Fruit fly (Drosophila melanogaster) whole organism, embryonic: ENCODE measurements around the gene Kua.

ENCODE experiments used
- Atf3 ChIP-seq: fragments of 200-800 bp; sonication (Bioruptor generic); optimal IDR thresholded peaks from 3 replicates; lab custom pipeline; 2016; ENCODE audit warnings: missing biosample characterization, missing genetic modification characterization
- CG10209 ChIP-seq: fragments of 200-800 bp; sonication (Bioruptor generic); optimal IDR thresholded peaks from 3 replicates; lab custom pipeline; 2017; ENCODE audit warnings: missing biosample characterization, mild to moderate bottlenecking, missing genetic modification characterization, missing genetic modification reagents
- CG10267 ChIP-seq: fragments of 200-800 bp; sonication (Bioruptor generic); optimal IDR thresholded peaks from 2 replicates; lab custom pipeline; 2018; ENCODE audit warnings: missing biosample characterization, mild to moderate bottlenecking, missing genetic modification characterization, moderate library complexity
- CG10366 ChIP-seq: fragments of 200-800 bp; sonication (Bioruptor generic); IDR thresholded peaks from 2 replicates; pipeline ENCODE4 v1.3.6; 2022; ENCODE audit warnings: missing biosample characterization, missing genetic modification characterization
- CG10654 ChIP-seq: fragments of 200-800 bp; sonication (Bioruptor generic); optimal IDR thresholded peaks from 2 replicates; lab custom pipeline; 2016; ENCODE audit warnings: missing biosample characterization, missing genetic modification characterization
- CG11093 ChIP-seq: fragments of 200-800 bp; sonication (Bioruptor generic); IDR thresholded peaks from 3 replicates; pipeline ENCODE4 v1.3.6; 2022; ENCODE audit warnings: missing biosample characterization, missing genetic modification characterization
- CG12155 ChIP-seq: fragments of 200-800 bp; sonication (Bioruptor generic); optimal IDR thresholded peaks from 3 replicates; lab custom pipeline; 2016; ENCODE audit warnings: missing biosample characterization, missing genetic modification characterization
- CG12659 ChIP-seq: fragments of 200-800 bp; sonication (Bioruptor generic); optimal IDR thresholded peaks from 3 replicates; lab custom pipeline; 2017; ENCODE audit warnings: mild to moderate bottlenecking, missing biosample characterization, missing genetic modification reagents, missing genetic modification characterization
- CG12769 ChIP-seq: fragments of 200-800 bp; sonication (Bioruptor generic); optimal IDR thresholded peaks from 2 replicates; lab custom pipeline; 2019; ENCODE audit warnings: missing biosample characterization, mild to moderate bottlenecking, missing genetic modification characterization, moderate library complexity
- CG13123 ChIP-seq: fragments of 200-800 bp; sonication (Bioruptor generic); optimal IDR thresholded peaks from 2 replicates; lab custom pipeline; 2016; ENCODE audit warnings: missing biosample characterization, missing genetic modification characterization
- CG15696 ChIP-seq: fragments of 200-800 bp; sonication (Bioruptor generic); optimal IDR thresholded peaks from 2 replicates; lab custom pipeline; 2019; ENCODE audit warnings: missing biosample characterization, mild to moderate bottlenecking, missing genetic modification characterization, moderate library complexity
- CG16815 ChIP-seq: fragments of 200-800 bp; sonication (Bioruptor generic); optimal IDR thresholded peaks from 3 replicates; lab custom pipeline; 2017; ENCODE audit warnings: missing biosample characterization, mild to moderate bottlenecking, missing genetic modification characterization
- CG16863 ChIP-seq: fragments of 200-800 bp; sonication (Bioruptor generic); optimal IDR thresholded peaks from 3 replicates; lab custom pipeline; 2016; ENCODE audit warnings: missing biosample characterization, missing genetic modification characterization
- CG17802 ChIP-seq: fragments of 200-800 bp; sonication (Bioruptor generic); optimal IDR thresholded peaks from 2 replicates; lab custom pipeline; 2018; ENCODE audit warnings: missing biosample characterization, mild to moderate bottlenecking, missing genetic modification characterization, moderate library complexity
- CG2116 ChIP-seq: fragments of 200-800 bp; sonication (Bioruptor generic); optimal IDR thresholded peaks from 3 replicates; lab custom pipeline; 2018; ENCODE audit warnings: missing biosample characterization, mild to moderate bottlenecking, missing genetic modification characterization
- CG2889 ChIP-seq: fragments of 200-800 bp; sonication (Bioruptor generic); IDR thresholded peaks from 3 replicates; pipeline ENCODE4 v1.3.6; 2022; ENCODE audit warnings: missing biosample characterization, missing genetic modification characterization
- CG3726 ChIP-seq: fragments of 200-800 bp; sonication (Bioruptor generic); IDR thresholded peaks from 3 replicates; pipeline ENCODE4, ENCODE4 v1.3.6; 2022; ENCODE audit warnings: missing biosample characterization, missing genetic modification characterization
- CG4328 ChIP-seq: fragments of 200-800 bp; sonication (Bioruptor generic); optimal IDR thresholded peaks from 3 replicates; lab custom pipeline; 2017; ENCODE audit warnings: missing biosample characterization, missing genetic modification reagents, missing genetic modification characterization
- CG4360 ChIP-seq: fragments of 200-800 bp; sonication (Bioruptor generic); IDR thresholded peaks from 2 replicates; pipeline ENCODE4 v1.3.6; 2022; ENCODE audit warnings: missing biosample characterization, missing genetic modification characterization
- CG4730 ChIP-seq: fragments of 200-800 bp; sonication (Bioruptor generic); IDR thresholded peaks from 2 replicates; pipeline ENCODE4 v1.3.6; 2022; ENCODE audit warnings: missing biosample characterization, missing genetic modification characterization
- CG7745 ChIP-seq: fragments of 200-800 bp; sonication (Bioruptor generic); optimal IDR thresholded peaks from 2 replicates; lab custom pipeline; 2018; ENCODE audit warnings: missing biosample characterization, mild to moderate bottlenecking, missing genetic modification characterization, moderate library complexity
- CG7928 ChIP-seq: fragments of 200-800 bp; sonication (Bioruptor generic); optimal IDR thresholded peaks from 2 replicates; lab custom pipeline; 2017; ENCODE audit warnings: missing biosample characterization, mild to moderate bottlenecking, missing genetic modification characterization
- Dfd ChIP-seq, 2 experiments: fragments of >200 bp; optimal IDR thresholded peaks; 2 replicates each; lab custom pipeline; 2017; ENCODE audit warnings: missing biosample characterization in 2 of 2, missing genetic modification characterization in 2 of 2
- Ets65A ChIP-seq: fragments of 200-800 bp; sonication (Bioruptor generic); peaks from one replicate; lab custom pipeline; 2016; ENCODE audit warnings: missing biosample characterization, missing genetic modification characterization
- HLH4C ChIP-seq: fragments of 200-800 bp; sonication (Bioruptor generic); IDR thresholded peaks from 3 replicates; pipeline ENCODE4 v1.3.6; 2022; ENCODE audit warnings: missing biosample characterization, missing genetic modification characterization; ENCODE audit not compliant: partially characterized antibody
- HmgZ ChIP-seq: fragments of 200-800 bp; sonication (Bioruptor generic); optimal IDR thresholded peaks from 2 replicates; lab custom pipeline; 2018; ENCODE audit warnings: missing biosample characterization, mild to moderate bottlenecking, missing genetic modification characterization
- NC2α ChIP-seq: fragments of 200-800 bp; sonication (Bioruptor generic); optimal IDR thresholded peaks from 2 replicates; lab custom pipeline; 2016; ENCODE audit warnings: missing biosample characterization, missing genetic modification characterization
- Pdp1 ChIP-seq, 2 experiments: fragments of 200-800 bp; sonication (Bioruptor generic); optimal IDR thresholded peaks; 3 replicates each; lab custom pipeline; 2016; ENCODE audit warnings: missing biosample characterization in 2 of 2, missing genetic modification characterization in 2 of 2, mild to moderate bottlenecking in 1 of 2, moderate library complexity in 1 of 2
- Trl ChIP-seq, 3 experiments: fragments of >200 bp in 2 of 3; fragments of 200-800 bp in 1 of 3; sonication (Bioruptor generic) in 1 of 3; optimal IDR thresholded peaks; 2 replicates in 1 of 3; 3 replicates in 2 of 3; lab custom pipeline; 2016 to 2017; ENCODE audit warnings: missing biosample characterization in 1 of 3, missing genetic modification characterization in 1 of 3
- ap ChIP-seq: fragments of 200-800 bp; sonication (Bioruptor generic); IDR thresholded peaks from 2 replicates; pipeline ENCODE4 v1.3.6; 2022; ENCODE audit warnings: missing biosample characterization, missing genetic modification characterization
- bab2 ChIP-seq: fragments of 200-800 bp; sonication (Bioruptor generic); optimal IDR thresholded peaks from 2 replicates; lab custom pipeline; 2016; ENCODE audit warnings: missing biosample characterization, missing genetic modification characterization
- br ChIP-seq: fragments of >200 bp; optimal IDR thresholded peaks from 2 replicates; lab custom pipeline; 2017
- crol ChIP-seq: fragments of 200-800 bp; sonication (Bioruptor generic); IDR thresholded peaks from 2 replicates; pipeline ENCODE4 v1.3.6; 2022; ENCODE audit warnings: missing biosample characterization, missing genetic modification characterization
- dm ChIP-seq: fragments of 200-800 bp; sonication (Bioruptor generic); optimal IDR thresholded peaks from 3 replicates; lab custom pipeline; 2016; ENCODE audit warnings: missing biosample characterization, missing genetic modification characterization
- dmrt99B ChIP-seq: fragments of 200-800 bp; sonication (Bioruptor generic); optimal IDR thresholded peaks from 2 replicates; lab custom pipeline; 2018; ENCODE audit warnings: missing biosample characterization, mild to moderate bottlenecking, missing genetic modification characterization, moderate library complexity
- dysf ChIP-seq: fragments of 200-800 bp; sonication (Bioruptor generic); IDR thresholded peaks from 3 replicates; pipeline ENCODE4 v1.3.6; 2022; ENCODE audit warnings: missing biosample characterization, missing genetic modification characterization
- hth ChIP-seq: fragments of >200 bp; optimal IDR thresholded peaks from 2 replicates; lab custom pipeline; 2017; ENCODE audit warnings: inconsistent platforms
- jigr1 ChIP-seq: fragments of 200-800 bp; sonication (Bioruptor generic); IDR thresholded peaks from 3 replicates; pipeline ENCODE4 v1.3.6; 2022; ENCODE audit warnings: missing biosample characterization, missing genetic modification characterization
- lmd ChIP-seq: fragments of 200-800 bp; sonication (Bioruptor generic); IDR thresholded peaks from 2 replicates; pipeline ENCODE4 v1.3.6; 2022; ENCODE audit warnings: missing biosample characterization, missing genetic modification characterization
- odd ChIP-seq: fragments of 200-800 bp; sonication (Bioruptor generic); optimal IDR thresholded peaks from 2 replicates; lab custom pipeline; 2017; ENCODE audit warnings: missing biosample characterization, mild to moderate bottlenecking, missing genetic modification characterization
- otp ChIP-seq: fragments of 200-800 bp; sonication (Bioruptor generic); IDR thresholded peaks from 3 replicates; pipeline ENCODE4, ENCODE4 v1.3.6; 2022; ENCODE audit warnings: missing biosample characterization, missing genetic modification characterization
- schlank ChIP-seq: fragments of 200-800 bp; sonication (Bioruptor generic); optimal IDR thresholded peaks from 2 replicates; lab custom pipeline; 2018; ENCODE audit warnings: missing biosample characterization, mild to moderate bottlenecking, missing genetic modification characterization
- sima ChIP-seq: fragments of 200-800 bp; sonication (Bioruptor generic); optimal IDR thresholded peaks from 2 replicates; lab custom pipeline; 2016; ENCODE audit warnings: missing biosample characterization, missing genetic modification characterization
- sna ChIP-seq: fragments of 200-800 bp; sonication (Bioruptor generic); IDR thresholded peaks from 2 replicates; pipeline ENCODE4 v1.3.6; 2022; ENCODE audit warnings: missing biosample characterization, missing genetic modification characterization; ENCODE audit not compliant: partially characterized antibody
- sr ChIP-seq: fragments of 200-800 bp; sonication (Bioruptor generic); IDR thresholded peaks from 3 replicates; pipeline ENCODE4 v1.3.6; 2022; ENCODE audit warnings: missing biosample characterization, missing genetic modification characterization
- ssp ChIP-seq: fragments of 200-800 bp; sonication (Bioruptor generic); IDR thresholded peaks from 2 replicates; pipeline ENCODE4 v1.3.6; 2022; ENCODE audit warnings: missing biosample characterization, missing genetic modification characterization
- tx ChIP-seq: fragments of 200-800 bp; sonication (Bioruptor generic); optimal IDR thresholded peaks from 2 replicates; lab custom pipeline; 2016; ENCODE audit warnings: missing biosample characterization, missing genetic modification characterization
- unc-4 ChIP-seq: fragments of 200-800 bp; sonication (Bioruptor generic); IDR thresholded peaks from 2 replicates; pipeline ENCODE4 v1.3.6; 2022; ENCODE audit warnings: missing biosample characterization, missing genetic modification characterization; ENCODE audit not compliant: partially characterized antibody
- wek ChIP-seq: fragments of 200-800 bp; sonication (Bioruptor generic); optimal IDR thresholded peaks from 3 replicates; lab custom pipeline; 2018; ENCODE audit warnings: missing biosample characterization, mild to moderate bottlenecking, missing genetic modification characterization, moderate library complexity

Kua gene

DNA sequence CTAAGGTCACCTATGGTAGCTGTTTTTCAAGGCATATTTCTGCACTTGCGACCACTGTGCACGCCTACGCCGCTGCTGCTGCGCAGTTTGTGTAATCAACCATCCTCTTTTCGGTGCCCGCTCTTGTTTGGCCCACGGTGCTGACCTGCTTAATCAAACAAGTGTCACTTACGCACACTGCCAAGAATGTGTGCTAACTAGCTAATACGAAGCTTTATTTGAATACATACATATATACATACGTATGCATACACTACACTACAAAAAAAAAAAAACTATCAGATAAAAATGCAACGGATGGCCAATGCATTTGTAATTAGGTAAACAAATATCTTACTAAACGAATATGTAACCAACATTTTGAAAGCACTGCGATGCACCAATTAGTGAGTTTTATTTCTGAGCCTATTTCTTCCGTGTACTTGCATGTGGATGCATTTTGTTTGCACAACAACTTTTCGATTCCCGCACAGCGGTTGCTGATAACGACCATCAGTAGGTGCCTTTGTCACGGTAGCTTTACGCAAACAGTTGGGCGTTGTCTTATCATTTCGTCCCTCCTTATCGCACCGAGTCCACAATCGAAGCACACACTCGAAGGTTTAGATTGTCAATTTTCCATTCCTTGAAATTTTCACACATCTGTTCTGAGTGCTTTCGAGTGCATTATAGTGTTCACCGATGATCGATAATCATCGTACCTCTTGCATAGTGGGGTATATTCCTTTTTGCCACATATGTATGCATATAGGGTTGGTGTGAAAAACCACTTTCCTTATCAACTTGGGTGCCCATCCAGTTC is 10.9 kb upstream of the Kua start (continued):
- TF ChIP-seq Dfd (GFP tag; optimal IDR thresholded peaks at IDR 0.05; lab: Kevin White, UChicago) (no peak), dmrt99B (tag; lab: Kevin White, UChicago) (peak; percentile 88), CG2116 (GFP tag; lab: Kevin White, UChicago) (peak; percentile 56), CG10209 (GFP tag; lab: Kevin White, UChicago) (peak; percentile 86), CG7745 (tag; lab: Kevin White, UChicago) (peak; percentile 20), CG12769 (tag; lab: Kevin White, UChicago) (peak; percentile 29), sr (peak; percentile 99), sima (GFP tag; lab: Kevin White, UChicago) (peak; percentile 58), bab2 (GFP tag; lab: Kevin White, UChicago) (peak; percentile 85), schlank (tag; lab: Kevin White, UChicago) (peak; percentile 56), CG15696 (tag; lab: Kevin White, UChicago) (peak; percentile 50), CG16815 (GFP tag; lab: Kevin White, UChicago) (peak; percentile 53), CG13123 (GFP tag; lab: Kevin White, UChicago) (peak; percentile 77), hth (no peak), odd (GFP tag; lab: Kevin White, UChicago) (peak; percentile 82), unc-4 (GFP tag; lab: Robert Waterston, UW) (no peak), CG12659 (GFP tag; lab: Kevin White, UChicago) (peak; percentile 77), dm (GFP tag; lab: Kevin White, UChicago) (peak; percentile 78), dysf (GFP tag; lab: Robert Waterston, UW) (peak; percentile 86), ap (GFP tag; lab: Robert Waterston, UW) (peak; percentile 83), ssp (GFP tag; lab: Robert Waterston, UW) (peak; percentile 68), tx (GFP tag; lab: Kevin White, UChicago) (peak; percentile 74), CG4328 (peak; percentile 41), CG10267 (tag; lab: Kevin White, UChicago) (peak; percentile 71), NC2α (GFP tag; lab: Kevin White, UChicago) (peak; percentile 72), CG4730 (GFP tag; lab: Robert Waterston, UW) (peak; percentile 90), CG17802 (tag; lab: Kevin White, UChicago) (peak; percentile 61), sna (GFP tag; lab: Robert Waterston, UW) (no peak), CG7928 (GFP tag; lab: Kevin White, UChicago) (no peak), CG10654 (GFP tag; lab: Kevin White, UChicago) (peak; percentile 71), CG12155 (GFP tag; lab: Kevin White, UChicago) (peak; percentile 68), CG3726 (GFP tag; lab: Robert Waterston, UW) (peak; percentile 77; the same call in 1 of the 3 replicates), Pdp1 (GFP tag; optimal IDR thresholded peaks at IDR 0.05; lab: Kevin White, UChicago) (peak; percentile 85 to 93), Ets65A (peak; percentile 91), Trl (optimal IDR thresholded peaks at IDR 0.05; lab: Kevin White, UChicago) (no peak), Trl (GFP tag; optimal IDR thresholded peaks at IDR 0.05; lab: Kevin White, UChicago) (peak; percentile 81), HLH4C (no peak), CG16863 (GFP tag; lab: Kevin White, UChicago) (peak; percentile 90), lmd (peak; percentile 79), wek (peak; percentile 60), CG4360 (GFP tag; lab: Robert Waterston, UW) (peak; percentile 67), otp (peak; percentile 92), CG11093 (GFP tag; lab: Robert Waterston, UW) (peak; percentile 84), crol (GFP tag; lab: Robert Waterston, UW) (peak; percentile 83), CG2889 (GFP tag; lab: Robert Waterston, UW) (peak; percentile 69), HmgZ (tag; lab: Kevin White, UChicago) (peak; percentile 53), br (lab: Kevin White, UChicago) (no peak), Atf3 (GFP tag; lab: Kevin White, UChicago) (peak; percentile 76), jigr1 (GFP tag; lab: Robert Waterston, UW) (peak; percentile 71; the same call in 2 of the 3 replicates), CG10366 (GFP tag; lab: Robert Waterston, UW) (peak; percentile 90)
